Worm (Caenorhabditis elegans): ENCODE data around the gene F52C12.2.

F52C12.2 gene

ce11 chrIV:1915549-1915948 lies 37.8 kb upstream of the F52C12.2 start:
- TF ChIP-seq C17E4.6 (GFP tag; IDR thresholded peaks at IDR 0.05) (no peak), madf-10 (tag; optimal IDR thresholded peaks at IDR 0.05) (peak; percentile 51)

ce11 chrIV:1916247-1916646 lies 37.1 kb upstream of the F52C12.2 start:
- TF ChIP-seq attf-6 (GFP tag; IDR thresholded peaks at IDR 0.05) (no peak), K12H6.12 (tag; optimal IDR thresholded peaks at IDR 0.05) (no peak)

ce11 chrIV:1917819-1918218 lies 35.6 kb upstream of the F52C12.2 start, which contains the start of gene elt-6:
elt-6 (plus strand) TSS chrIV:1917977.
- no peak for TF ChIP-seq Y53G8AR.9 (GFP tag; conservative IDR thresholded peaks at IDR 0.05)
- TF ChIP-seq snpc-3.4 (tag; optimal IDR thresholded peaks at IDR 0.05): no peak
- TF ChIP-seq Y67H2A.10 (GFP tag; conservative IDR thresholded peaks at IDR 0.05): no peak
- TF ChIP-seq F33H1.4 (GFP tag; IDR thresholded peaks at IDR 0.05): no peak
- TF ChIP-seq zfh-2 (GFP tag; conservative IDR thresholded peaks at IDR 0.05): peak; percentile 75
- no peak for TF ChIP-seq aptf-2 (GFP tag; conservative IDR thresholded peaks at IDR 0.05)
- TF ChIP-seq ceh-100 (GFP tag; IDR thresholded peaks at IDR 0.05): no peak
- TF ChIP-seq hmg-1.2 (GFP tag; IDR thresholded peaks at IDR 0.05): peak; percentile 31; the same call in 1 of the 2 replicates
- TF ChIP-seq egrh-3 (GFP tag; IDR thresholded peaks at IDR 0.05): 0 out of 2 replicates have a peak, but pooled peaks have one; percentile 40
- TF ChIP-seq chd-7 (tag; optimal IDR thresholded peaks at IDR 0.05): peak; percentile 15
- TF ChIP-seq mcd-1 (GFP tag; IDR thresholded peaks at IDR 0.05): no peak

- TF ChIP-seq ceh-100 (GFP tag; IDR thresholded peaks at IDR 0.05) (no peak), let-526 (GFP tag; IDR thresholded peaks at IDR 0.05) (no peak), ceh-40 (GFP tag; IDR thresholded peaks at IDR 0.05) (no peak), F23B12.7 (tag; optimal IDR thresholded peaks at IDR 0.05; ENCODE audit: insufficient read depth) (no peak), hrde-1 (tag; optimal IDR thresholded peaks at IDR 0.05; ENCODE audit: borderline replicate concordance) (no peak), lsl-1 (GFP tag; optimal IDR thresholded peaks at IDR 0.05) (no peak), ets-4 (GFP tag; optimal IDR thresholded peaks at IDR 0.05) (no peak), let-607 (tag; optimal IDR thresholded peaks at IDR 0.05) (no peak), F37B4.10 (GFP tag; IDR thresholded peaks at IDR 0.05) (no peak), mxl-1 (tag; optimal IDR thresholded peaks at IDR 0.05) (no peak), gei-17 (GFP tag; optimal IDR thresholded peaks at IDR 0.05) (no peak), xnd-1 (tag; optimal IDR thresholded peaks at IDR 0.05) (no peak), Y67H2A.10 (GFP tag; conservative IDR thresholded peaks at IDR 0.05) (no peak)
Measured at ce11 chrIV:1920513-1920912, 32.9 kb upstream of the F52C12.2 start.

ce11 chrIV:1923722-1924121 lies 29.7 kb upstream of the F52C12.2 start, which contains the start of gene denn-4:
denn-4 (plus strand) TSS chrIV:1924001.
- TF ChIP-seq mcd-1 (GFP tag; IDR thresholded peaks at IDR 0.05) (peak; percentile 89), F23B12.7 (tag; optimal IDR thresholded peaks at IDR 0.05; ENCODE audit: insufficient read depth) (peak; percentile 1), ceh-91 (GFP tag; IDR thresholded peaks at IDR 0.05) (no peak), cebp-1 (GFP tag; IDR thresholded peaks at IDR 0.05) (no peak), cebp-1 (tag; optimal IDR thresholded peaks at IDR 0.05) (peak; percentile 21)

ce11 chrIV:1924178-1924577 lies 29.2 kb upstream of the F52C12.2 start:
- TF ChIP-seq repo-1 (tag; optimal IDR thresholded peaks at IDR 0.05) (no peak), ceh-100 (GFP tag; IDR thresholded peaks at IDR 0.05) (no peak), egl-18 (GFP tag; IDR thresholded peaks at IDR 0.05) (no peak), xnd-1 (tag; optimal IDR thresholded peaks at IDR 0.05) (no peak), ccch-3 (GFP tag; optimal IDR thresholded peaks at IDR 0.05) (no peak), lin-26 (GFP tag; IDR thresholded peaks at IDR 0.05) (no peak), nfyb-1 (GFP tag; IDR thresholded peaks at IDR 0.05) (no peak), K12H6.12 (tag; optimal IDR thresholded peaks at IDR 0.05) (no peak), Y53F4B.3 (GFP tag; IDR thresholded peaks at IDR 0.05) (no peak), ets-4 (GFP tag; optimal IDR thresholded peaks at IDR 0.05) (no peak), nhr-179 (tag; optimal IDR thresholded peaks at IDR 0.05) (no peak), hmg-20 (GFP tag; IDR thresholded peaks at IDR 0.05) (no peak), chd-7 (tag; optimal IDR thresholded peaks at IDR 0.05) (no peak), lir-1 (GFP tag; conservative IDR thresholded peaks at IDR 0.05) (no peak), pbrm-1 (GFP tag; IDR thresholded peaks at IDR 0.05) (no peak), unc-62 (GFP tag; optimal IDR thresholded peaks at IDR 0.05) (no peak), fkh-3 (tag; optimal IDR thresholded peaks at IDR 0.05) (no peak)

All from whole organism, young adult.